Worm (Caenorhabditis elegans) whole organism, L1 larva: ENCODE data around the gene fipr-25.

Experiments
- ces-1 ChIP-seq: fragments of 150-350 bp; optimal IDR thresholded peaks from 2 replicates; lab custom pipeline; 2014; ENCODE audit warnings: missing biosample characterization, missing genetic modification reagents, missing genetic modification characterization
- dpl-1 ChIP-seq, 3 experiments: fragments of 150-350 bp in 2 of 3; sonication (generic microtip) in 1 of 3; optimal IDR thresholded peaks; 2 replicates each; lab custom pipeline; 2014 to 2017; ENCODE audit warnings: missing biosample characterization in 3 of 3, missing genetic modification characterization in 3 of 3, missing genetic modification reagents in 3 of 3
- egl-27 ChIP-seq, 2 experiments: fragments of 150-350 bp in 1 of 2; sonication (generic microtip); optimal IDR thresholded peaks; 3 replicates each; lab custom pipeline; 2017 to 2018; ENCODE audit warnings: missing biosample characterization in 2 of 2, missing genetic modification characterization in 2 of 2, missing genetic modification reagents in 2 of 2
- lin-39 ChIP-seq: fragments of 150-350 bp; optimal IDR thresholded peaks from 2 replicates; lab custom pipeline; 2014; ENCODE audit warnings: missing biosample characterization, missing genetic modification reagents, missing genetic modification characterization
- lsy-2 ChIP-seq, 2 experiments: fragments of 150-350 bp; optimal IDR thresholded peaks; 2 replicates each; lab custom pipeline; 2014; ENCODE audit warnings: missing biosample characterization in 2 of 2, missing genetic modification characterization in 2 of 2
- mdl-1 ChIP-seq, 2 experiments: fragments of 150-350 bp; optimal IDR thresholded peaks; 2 replicates each; lab custom pipeline; 2014 to 2017; ENCODE audit warnings: missing biosample characterization in 2 of 2, missing genetic modification characterization in 2 of 2, inconsistent platforms in 1 of 2
- nhr-12 ChIP-seq: sonication (generic microtip); optimal IDR thresholded peaks from 2 replicates; lab custom pipeline; 2017; ENCODE audit warnings: missing biosample characterization, missing genetic modification characterization
- nhr-76 ChIP-seq: sonication (generic microtip); optimal IDR thresholded peaks from 2 replicates; lab custom pipeline; 2017; ENCODE audit warnings: missing biosample characterization, missing genetic modification characterization
- pqm-1 ChIP-seq: sonication (generic microtip); optimal IDR thresholded peaks from 3 replicates; lab custom pipeline; 2017; ENCODE audit warnings: missing biosample characterization, missing genetic modification characterization

- TF ChIP-seq nhr-76 (tag; lab: Kevin White, UChicago): no peak
- no peak for TF ChIP-seq lin-39
- no peak for TF ChIP-seq egl-27 (tag; optimal IDR thresholded peaks at IDR 0.05; lab: Kevin White, UChicago)
- TF ChIP-seq lsy-2 (tag; optimal IDR thresholded peaks at IDR 0.05; lab: Kevin White, UChicago): no peak
- no peak for TF ChIP-seq nhr-12 (tag; lab: Kevin White, UChicago)
- TF ChIP-seq mdl-1 (tag; optimal IDR thresholded peaks at IDR 0.05; lab: Kevin White, UChicago): no peak
- TF ChIP-seq dpl-1 (GFP tag; optimal IDR thresholded peaks at IDR 0.05; lab: Kevin White, UChicago): no peak
- no peak for TF ChIP-seq ces-1 (GFP tag; lab: Kevin White, UChicago)
- TF ChIP-seq pqm-1 (tag; lab: Kevin White, UChicago): no peak
These were observed 11.3 kb upstream of the fipr-25 start for ce11 chrV:1945875-1946274.
